Worm (Caenorhabditis elegans) whole organism, L4 larva: Measurements from ENCODE around the gene srp-8.

Experiments
- T20F7.1 ChIP-seq: fragments of 200-800 bp; sonication (Bioruptor generic); optimal IDR thresholded peaks from 2 replicates; lab custom pipeline; 2018; ENCODE audit warnings: mild to moderate bottlenecking, missing genetic modification characterization, missing compliant biosample characterization
- attf-4 ChIP-seq: sonication (generic microtip); optimal IDR thresholded peaks from 3 replicates; lab custom pipeline; 2017; ENCODE audit warnings: missing biosample characterization, missing genetic modification characterization
- nhr-102 ChIP-seq: sonication (generic microtip); optimal IDR thresholded peaks from 2 replicates; lab custom pipeline; 2016; ENCODE audit warnings: mild to moderate bottlenecking, missing genetic modification characterization, moderate library complexity, missing compliant biosample characterization

DNA sequence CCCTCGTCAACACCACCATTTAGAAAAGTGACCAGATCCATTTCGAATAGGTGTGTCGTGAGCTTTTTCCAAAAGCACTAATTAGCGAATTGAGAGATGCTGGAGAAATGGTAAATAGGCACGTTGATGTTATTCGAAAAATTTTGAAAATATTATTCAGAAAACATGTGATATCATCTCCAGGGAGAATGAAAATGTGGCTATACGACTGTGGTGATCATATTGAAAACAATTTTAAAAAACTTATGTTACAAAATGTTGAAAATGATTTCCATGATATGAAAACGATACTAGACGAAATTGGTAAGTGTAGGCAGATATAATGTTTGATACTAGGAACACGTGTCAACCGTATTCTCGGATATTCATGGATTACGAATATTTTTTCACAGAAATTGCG lies 43.3 kb downstream of the srp-8 start, which contains the start of gene K07C11.10:
- TF ChIP-seq nhr-102 (tag; lab: Kevin White, UChicago) (no peak), attf-4 (tag; lab: Kevin White, UChicago) (no peak), T20F7.1 (no peak)
